Fruit fly (Drosophila melanogaster): ENCODE data around the gene CG32107.

DNA sequence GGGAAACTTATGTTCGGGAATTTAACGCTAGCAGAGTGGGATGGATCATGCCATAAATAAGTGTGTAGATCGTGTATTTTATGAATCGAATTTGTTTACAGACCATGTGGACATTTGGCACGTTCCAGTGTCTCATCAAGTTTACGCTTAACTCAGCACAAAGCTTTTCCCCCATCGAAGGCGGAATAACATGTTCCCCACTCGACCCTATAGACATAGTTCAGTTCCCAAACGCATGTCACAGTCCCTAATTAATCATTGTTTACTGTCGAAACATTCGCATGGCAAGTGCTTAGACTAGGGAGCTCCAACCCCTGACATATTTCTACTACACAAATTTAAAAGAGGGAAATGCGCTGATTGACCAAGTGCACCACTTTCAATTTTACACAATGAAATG lies 19.6 kb downstream of the CG32107 start:
- TF ChIP-seq CG8478 (optimal IDR thresholded peaks at IDR 0.05): no peak
- TF ChIP-seq CTCF (optimal IDR thresholded peaks at IDR 0.05): no peak

Data from S2 (cell line).